Fruit fly (Drosophila melanogaster) whole organism, embryonic: ENCODE results near the gene CG16749.

Experiments
- Atf6 ChIP-seq: fragments of 200-800 bp; sonication (Bioruptor generic); IDR thresholded peaks from 2 replicates; pipeline ENCODE4 v1.3.6; 2022; ENCODE audit warnings: missing biosample characterization, missing genetic modification characterization
- B-H2 ChIP-seq: fragments of 200-800 bp; sonication (Bioruptor generic); optimal IDR thresholded peaks from 2 replicates; lab custom pipeline; 2018; ENCODE audit warnings: missing biosample characterization, mild to moderate bottlenecking, missing genetic modification characterization
- CG10543 ChIP-seq: fragments of 200-800 bp; sonication (Bioruptor generic); optimal IDR thresholded peaks from 3 replicates; lab custom pipeline; 2017; ENCODE audit warnings: missing biosample characterization, mild to moderate bottlenecking, missing genetic modification characterization, moderate library complexity
- CG11723 ChIP-seq: fragments of 200-800 bp; sonication (Bioruptor generic); optimal IDR thresholded peaks from 2 replicates; lab custom pipeline; 2017; ENCODE audit warnings: missing biosample characterization, mild to moderate bottlenecking, missing genetic modification characterization
- CG1233 ChIP-seq: fragments of 200-800 bp; sonication (Bioruptor generic); optimal IDR thresholded peaks from 4 replicates; lab custom pipeline; 2018; ENCODE audit warnings: missing biosample characterization, mild to moderate bottlenecking, missing genetic modification characterization
- CG12769 ChIP-seq: fragments of 200-800 bp; sonication (Bioruptor generic); optimal IDR thresholded peaks from 2 replicates; lab custom pipeline; 2019; ENCODE audit warnings: missing biosample characterization, mild to moderate bottlenecking, missing genetic modification characterization, moderate library complexity
- CG16779 ChIP-seq: fragments of 200-800 bp; sonication (Bioruptor generic); IDR thresholded peaks from 2 replicates; pipeline ENCODE4 v1.3.6; 2022; ENCODE audit warnings: missing biosample characterization, missing genetic modification characterization
- CG30403 ChIP-seq: fragments of 200-800 bp; sonication (Bioruptor generic); optimal IDR thresholded peaks from 3 replicates; lab custom pipeline; 2016; ENCODE audit warnings: missing biosample characterization, missing genetic modification characterization
- CG30431 ChIP-seq: fragments of 200-800 bp; sonication (Bioruptor generic); optimal IDR thresholded peaks from 2 replicates; lab custom pipeline; 2017; ENCODE audit warnings: missing biosample characterization, missing genetic modification characterization
- CG32532 ChIP-seq: fragments of 200-800 bp; sonication (Bioruptor generic); IDR thresholded peaks from 2 replicates; pipeline ENCODE4 v1.3.6; 2022; ENCODE audit warnings: missing biosample characterization, missing genetic modification characterization
- CG34376 ChIP-seq: fragments of 200-800 bp; sonication (Bioruptor generic); optimal IDR thresholded peaks from 2 replicates; lab custom pipeline; 2018; ENCODE audit warnings: missing biosample characterization, mild to moderate bottlenecking, missing genetic modification characterization
- CG4707 ChIP-seq: fragments of 200-800 bp; sonication (Bioruptor generic); optimal IDR thresholded peaks from 2 replicates; lab custom pipeline; 2018; ENCODE audit warnings: missing biosample characterization, mild to moderate bottlenecking, missing genetic modification characterization, moderate library complexity
- CG7987 ChIP-seq: fragments of 200-800 bp; sonication (Bioruptor generic); optimal IDR thresholded peaks from 2 replicates; lab custom pipeline; 2018; ENCODE audit warnings: missing biosample characterization, mild to moderate bottlenecking, missing genetic modification characterization, moderate library complexity
- CG8290 ChIP-seq, 3 experiments: fragments of 200-800 bp; sonication (Bioruptor generic); optimal IDR thresholded peaks; 2 replicates each; lab custom pipeline; 2016 to 2019; ENCODE audit warnings: missing biosample characterization in 3 of 3, missing genetic modification characterization in 3 of 3, mild to moderate bottlenecking in 2 of 3, moderate library complexity in 1 of 3
- CG9609 ChIP-seq: fragments of 200-800 bp; sonication (Bioruptor generic); optimal IDR thresholded peaks from 3 replicates; lab custom pipeline; 2016; ENCODE audit warnings: missing biosample characterization, missing genetic modification characterization
- Doc3 ChIP-seq: fragments of 200-800 bp; sonication (Bioruptor generic); IDR thresholded peaks from 3 replicates; pipeline ENCODE4 v1.3.6; 2022; ENCODE audit warnings: missing biosample characterization, missing genetic modification characterization; ENCODE audit not compliant: partially characterized antibody
- E2f2 ChIP-seq: fragments of 200-800 bp; sonication (Bioruptor generic); IDR thresholded peaks from 2 replicates; pipeline ENCODE4 v1.3.6; 2022; ENCODE audit warnings: missing biosample characterization, missing genetic modification characterization
- HLHmδ ChIP-seq: fragments of 200-800 bp; sonication (Bioruptor generic); optimal IDR thresholded peaks from 2 replicates; lab custom pipeline; 2018; ENCODE audit warnings: missing biosample characterization, mild to moderate bottlenecking, missing genetic modification characterization, moderate library complexity
- Hr78 ChIP-seq, 2 experiments: fragments of 200-800 bp in 1 of 2; fragments of >200 bp in 1 of 2; sonication (Bioruptor generic) in 1 of 2; optimal IDR thresholded peaks; 2 replicates each; lab custom pipeline; 2017 to 2019; ENCODE audit warnings: missing biosample characterization in 2 of 2, missing genetic modification characterization in 2 of 2, mild to moderate bottlenecking in 1 of 2, moderate library complexity in 1 of 2
- Med ChIP-seq: fragments of 200-800 bp; sonication (Bioruptor generic); peaks from one replicate; lab custom pipeline; 2016; ENCODE audit warnings: missing biosample characterization, missing genetic modification characterization, mild to moderate bottlenecking, inconsistent platforms, moderate library complexity
- Rfx ChIP-seq: fragments of 200-800 bp; sonication (Bioruptor generic); IDR thresholded peaks from 2 replicates; pipeline ENCODE4 v1.3.6; 2022; ENCODE audit warnings: missing biosample characterization, missing genetic modification characterization
- Ssrp ChIP-seq: fragments of 200-800 bp; sonication (Bioruptor generic); optimal IDR thresholded peaks from 2 replicates; lab custom pipeline; 2018; ENCODE audit warnings: missing biosample characterization, mild to moderate bottlenecking, missing genetic modification characterization, moderate library complexity
- bbx ChIP-seq: fragments of 200-800 bp; sonication (Bioruptor generic); IDR thresholded peaks from 2 replicates; pipeline ENCODE4 v1.3.6; 2022; ENCODE audit warnings: missing biosample characterization, missing genetic modification characterization; ENCODE audit not compliant: partially characterized antibody
- chinmo ChIP-seq: fragments of 200-800 bp; sonication (Bioruptor generic); IDR thresholded peaks from 4 replicates; pipeline ENCODE4 v1.3.6; 2022; ENCODE audit warnings: missing biosample characterization, missing genetic modification characterization; ENCODE audit not compliant: partially characterized antibody
- ci ChIP-seq: fragments of 200-800 bp; sonication (Bioruptor generic); IDR thresholded peaks from 3 replicates; pipeline ENCODE4 v1.3.6; 2022; ENCODE audit warnings: missing biosample characterization, missing genetic modification characterization
- cwo ChIP-seq: fragments of 200-800 bp; sonication (Bioruptor generic); optimal IDR thresholded peaks from 3 replicates; lab custom pipeline; 2017; ENCODE audit warnings: missing biosample characterization, missing genetic modification characterization, mild to moderate bottlenecking, moderate library complexity, missing genetic modification reagents
- disco-r ChIP-seq: fragments of 200-800 bp; sonication (Bioruptor generic); optimal IDR thresholded peaks from 2 replicates; lab custom pipeline; 2016; ENCODE audit warnings: missing biosample characterization, missing genetic modification characterization
- dmrt11E ChIP-seq: fragments of 200-800 bp; sonication (Bioruptor generic); optimal IDR thresholded peaks from 3 replicates; lab custom pipeline; 2018; ENCODE audit warnings: missing biosample characterization, mild to moderate bottlenecking, missing genetic modification characterization, moderate library complexity
- eve ChIP-seq, 2 experiments: fragments of >200 bp; optimal IDR thresholded peaks; 2 replicates each; lab custom pipeline; 2017; ENCODE audit warnings: missing biosample characterization in 2 of 2, missing genetic modification characterization in 2 of 2
- exex ChIP-seq: fragments of 200-800 bp; sonication (Bioruptor generic); optimal IDR thresholded peaks from 4 replicates; lab custom pipeline; 2018; ENCODE audit warnings: missing biosample characterization, mild to moderate bottlenecking, missing genetic modification characterization, moderate library complexity
- kay ChIP-seq: fragments of 200-800 bp; sonication (Bioruptor generic); optimal IDR thresholded peaks from 2 replicates; lab custom pipeline; 2016; ENCODE audit warnings: missing biosample characterization, missing genetic modification characterization
- luna ChIP-seq: fragments of 200-800 bp; sonication (Bioruptor generic); optimal IDR thresholded peaks from 2 replicates; lab custom pipeline; 2016; ENCODE audit warnings: missing biosample characterization, missing genetic modification characterization
- mirr ChIP-seq: fragments of 200-800 bp; sonication (Bioruptor generic); optimal IDR thresholded peaks from 3 replicates; lab custom pipeline; 2018; ENCODE audit warnings: missing biosample characterization, mild to moderate bottlenecking, missing genetic modification characterization
- nerfin-1 ChIP-seq: fragments of 200-800 bp; sonication (Bioruptor generic); optimal IDR thresholded peaks from 3 replicates; lab custom pipeline; 2019; ENCODE audit warnings: missing biosample characterization, mild to moderate bottlenecking, missing genetic modification characterization, moderate library complexity
- oc ChIP-seq: fragments of 200-800 bp; sonication (Bioruptor generic); optimal IDR thresholded peaks from 2 replicates; lab custom pipeline; 2018; ENCODE audit warnings: missing biosample characterization, mild to moderate bottlenecking, missing genetic modification characterization, moderate library complexity
- otp ChIP-seq: fragments of 200-800 bp; sonication (Bioruptor generic); IDR thresholded peaks from 3 replicates; pipeline ENCODE4, ENCODE4 v1.3.6; 2022; ENCODE audit warnings: missing biosample characterization, missing genetic modification characterization
- pan ChIP-seq, 4 experiments: fragments of >200 bp in 3 of 4; fragments of 200-800 bp in 1 of 4; sonication (Bioruptor generic) in 1 of 4; optimal IDR thresholded peaks in 3 of 4; IDR thresholded peaks in 1 of 4; 2 replicates each; pipeline versions ENCODE4 v1.3.6 to Lab custom; 2017 to 2022; ENCODE audit warnings: missing biosample characterization in 2 of 4, missing genetic modification characterization in 2 of 4, mixed read lengths in 1 of 4
- peb ChIP-seq: fragments of 200-800 bp; sonication (Bioruptor generic); IDR thresholded peaks from 2 replicates; pipeline ENCODE4 v1.3.6; 2022; ENCODE audit warnings: missing biosample characterization, missing genetic modification characterization
- pros ChIP-seq: fragments of 200-800 bp; sonication (Bioruptor generic); optimal IDR thresholded peaks from 3 replicates; lab custom pipeline; 2019; ENCODE audit warnings: missing biosample characterization, mild to moderate bottlenecking, missing genetic modification characterization, moderate library complexity
- sd ChIP-seq: fragments of 200-800 bp; sonication (Bioruptor generic); optimal IDR thresholded peaks from 3 replicates; lab custom pipeline; 2018; ENCODE audit warnings: missing biosample characterization, mild to moderate bottlenecking, missing genetic modification characterization, moderate library complexity
- sens ChIP-seq: fragments of 200-800 bp; sonication (Bioruptor generic); peaks from one replicate; lab custom pipeline; 2016; ENCODE audit warnings: missing biosample characterization, missing genetic modification characterization
- so ChIP-seq: fragments of 200-800 bp; sonication (Bioruptor generic); IDR thresholded peaks from 3 replicates; pipeline ENCODE4 v1.3.6; 2022; ENCODE audit warnings: missing biosample characterization, missing genetic modification characterization
- sug ChIP-seq: fragments of 200-800 bp; optimal IDR thresholded peaks from 2 replicates; lab custom pipeline; 2019; ENCODE audit warnings: missing biosample characterization, mild to moderate bottlenecking, missing genetic modification characterization, moderate library complexity
- wek ChIP-seq: fragments of 200-800 bp; sonication (Bioruptor generic); optimal IDR thresholded peaks from 3 replicates; lab custom pipeline; 2018; ENCODE audit warnings: missing biosample characterization, mild to moderate bottlenecking, missing genetic modification characterization, moderate library complexity
- zfh2 ChIP-seq: fragments of 200-800 bp; sonication (Bioruptor generic); optimal IDR thresholded peaks from 2 replicates; lab custom pipeline; 2016; ENCODE audit warnings: missing biosample characterization, missing genetic modification characterization

The CG16749 gene

dm6 chr3R:9337402-9338254, 5.9 kb upstream of the CG16749 start (continued):
- peak; percentile 58 for TF ChIP-seq sens (GFP tag; lab: Kevin White, UChicago)
- TF ChIP-seq CG1233 (GFP tag; lab: Kevin White, UChicago), result no peak
- 0 out of 2 replicates have a peak, but pooled peaks have one; percentile 8 for TF ChIP-seq E2f2 (GFP tag; lab: Robert Waterston, UW)
- TF ChIP-seq so (GFP tag; lab: Robert Waterston, UW), result 0 out of 3 replicates have a peak, but pooled peaks have one; percentile 43
- TF ChIP-seq CG30431, result no peak
- peak; percentile 25; the same call in 1 of the 2 replicates for TF ChIP-seq Rfx (GFP tag; lab: Robert Waterston, UW)
- TF ChIP-seq CG9609 (GFP tag; lab: Kevin White, UChicago), result no peak
- no peak for TF ChIP-seq CG30403 (GFP tag; lab: Kevin White, UChicago)
- 0 out of 2 replicates have a peak, but pooled peaks have one; percentile 20 for TF ChIP-seq bbx
- TF ChIP-seq B-H2 (GFP tag; lab: Kevin White, UChicago), result peak; percentile 10
- 0 out of 4 replicates have a peak, but pooled peaks have one; percentile 76 for TF ChIP-seq chinmo (GFP tag; lab: Robert Waterston, UW)
- peak; percentile 36; the same call in 1 of the 2 replicates for TF ChIP-seq CG32532 (GFP tag; lab: Robert Waterston, UW)
- no peak for TF ChIP-seq disco-r (GFP tag; lab: Kevin White, UChicago)
- TF ChIP-seq kay, result peak; percentile 16
- TF ChIP-seq dmrt11E (tag; lab: Kevin White, UChicago), result no peak
- TF ChIP-seq cwo (GFP tag; lab: Kevin White, UChicago), result peak; percentile 4
- 0 out of 2 replicates have a peak, but pooled peaks have one; percentile 54 for TF ChIP-seq CG16779 (GFP tag; lab: Robert Waterston, UW)
- peak; percentile 32 for TF ChIP-seq CG12769 (tag; lab: Kevin White, UChicago)
- peak; percentile 62 for TF ChIP-seq CG34376 (GFP tag; lab: Kevin White, UChicago)
- TF ChIP-seq Med (GFP tag; lab: Kevin White, UChicago), result peak; percentile 79
- TF ChIP-seq CG11723 (GFP tag; lab: Kevin White, UChicago), result no peak
- TF ChIP-seq pros (GFP tag; lab: Kevin White, UChicago), result no peak
- peak; percentile 25 for TF ChIP-seq wek (GFP tag; lab: Kevin White, UChicago)
- no peak for TF ChIP-seq zfh2 (GFP tag; lab: Kevin White, UChicago)
- TF ChIP-seq oc (tag; lab: Kevin White, UChicago), result no peak
- peak; percentile 53 for TF ChIP-seq mirr
- peak; percentile 49; the same call in 1 of the 3 replicates for TF ChIP-seq ci (GFP tag; lab: Robert Waterston, UW)
- TF ChIP-seq sug (tag; lab: Kevin White, UChicago), result peak; percentile 59
- TF ChIP-seq pan (optimal IDR thresholded peaks at IDR 0.05; lab: Kevin White, UChicago), result no peak
- TF ChIP-seq pan (GFP tag; optimal IDR thresholded peaks at IDR 0.05 in 1 of 2, IDR thresholded peaks at IDR 0.05 in 1 of 2), result no peak
- TF ChIP-seq Doc3 (GFP tag; lab: Robert Waterston, UW), result no peak
- TF ChIP-seq CG4707 (GFP tag; lab: Kevin White, UChicago), result no peak
- TF ChIP-seq eve (GFP tag; optimal IDR thresholded peaks at IDR 0.05; lab: Kevin White, UChicago), result peak in 1 of 2 experiments; percentile 68
- TF ChIP-seq nerfin-1 (tag; lab: Kevin White, UChicago), result peak; percentile 21
- peak; percentile 51 for TF ChIP-seq CG7987 (GFP tag; lab: Kevin White, UChicago)
- peak; percentile 9 for TF ChIP-seq HLHmδ (GFP tag; lab: Kevin White, UChicago)
- TF ChIP-seq Ssrp (tag; lab: Kevin White, UChicago), result no peak
- TF ChIP-seq Atf6 (GFP tag; lab: Robert Waterston, UW), result peak; percentile 37; the same call in 1 of the 2 replicates
- peak; percentile 39 for TF ChIP-seq exex (tag; lab: Kevin White, UChicago)
- TF ChIP-seq sd, result peak; percentile 58
- TF ChIP-seq Hr78 (GFP tag; optimal IDR thresholded peaks at IDR 0.05; lab: Kevin White, UChicago), result peak in 1 of 2 experiments; percentile 21
- TF ChIP-seq CG10543 (GFP tag; lab: Kevin White, UChicago), result peak; percentile 43
- no peak for TF ChIP-seq peb (GFP tag; lab: Robert Waterston, UW)
- TF ChIP-seq CG8290 (GFP tag; optimal IDR thresholded peaks at IDR 0.05; lab: Kevin White, UChicago), result no peak
- TF ChIP-seq CG8290 (tag; optimal IDR thresholded peaks at IDR 0.05; lab: Kevin White, UChicago), result peak in 1 of 2 experiments; percentile 57
- TF ChIP-seq luna, result no peak
- no peak for TF ChIP-seq otp (GFP tag; lab: Robert Waterston, UW)
